Worm (Caenorhabditis elegans) whole organism, L4 larva: Measurements from ENCODE around the gene flad-1.

ENCODE experiments used
- F10B5.3 ChIP-seq: sonication (generic microtip); optimal IDR thresholded peaks from 2 replicates; lab custom pipeline; 2016; ENCODE audit warnings: mild to moderate bottlenecking, missing genetic modification characterization, missing compliant biosample characterization
- F37D6.2 ChIP-seq: sonication (generic microtip); optimal IDR thresholded peaks from 2 replicates; lab custom pipeline; 2016; ENCODE audit warnings: mild to moderate bottlenecking, missing genetic modification characterization, missing compliant biosample characterization
- R02D3.7 ChIP-seq: fragments of 150-350 bp; sonication (generic microtip); optimal IDR thresholded peaks from 3 replicates; lab custom pipeline; 2014; ENCODE audit warnings: missing biosample characterization, missing genetic modification characterization
- T20F7.1 ChIP-seq: fragments of 200-800 bp; sonication (Bioruptor generic); optimal IDR thresholded peaks from 2 replicates; lab custom pipeline; 2018; ENCODE audit warnings: mild to moderate bottlenecking, missing genetic modification characterization, missing compliant biosample characterization
- Y105C5A.15 ChIP-seq: fragments of 200-800 bp; sonication (Bioruptor generic); IDR thresholded peaks from 2 replicates; pipeline ENCODE4 v1.3.6; 2022; ENCODE audit warnings: missing genetic modification characterization, missing compliant biosample characterization
- ceh-20 ChIP-seq: fragments of 200-800 bp; sonication (Bioruptor generic); IDR thresholded peaks from 2 replicates; pipeline ENCODE4 v1.3.6; 2022; ENCODE audit warnings: missing genetic modification reagents, missing genetic modification characterization, missing compliant biosample characterization
- ceh-28 ChIP-seq: fragments of 150-350 bp; optimal IDR thresholded peaks from 2 replicates; lab custom pipeline; 2014; ENCODE audit warnings: missing biosample characterization, missing genetic modification reagents, missing genetic modification characterization
- ceh-32 ChIP-seq: sonication (generic microtip); optimal IDR thresholded peaks from 2 replicates; lab custom pipeline; 2016; ENCODE audit warnings: mild to moderate bottlenecking, missing genetic modification characterization, missing compliant biosample characterization; ENCODE audit not compliant: poor library complexity
- ceh-82 ChIP-seq: sonication (generic microtip); optimal IDR thresholded peaks from 2 replicates; lab custom pipeline; 2017; ENCODE audit warnings: missing biosample characterization, missing genetic modification characterization
- ces-1 ChIP-seq: fragments of 150-350 bp; sonication (generic microtip); optimal IDR thresholded peaks from 4 replicates; lab custom pipeline; 2014; ENCODE audit warnings: missing biosample characterization, missing genetic modification reagents, missing genetic modification characterization
- daf-12 ChIP-seq: fragments of 150-350 bp; optimal IDR thresholded peaks from 2 replicates; lab custom pipeline; 2014; ENCODE audit warnings: missing biosample characterization, missing genetic modification reagents, missing genetic modification characterization
- daf-16 ChIP-seq, 3 experiments: sonication (generic microtip); optimal IDR thresholded peaks; 2 replicates each; lab custom pipeline; 2016 to 2017; ENCODE audit warnings: missing genetic modification characterization in 3 of 3, missing genetic modification reagents in 3 of 3, mild to moderate bottlenecking in 2 of 3, missing compliant biosample characterization in 2 of 3, missing biosample characterization in 1 of 3, moderate library complexity in 1 of 3
- daf-19 ChIP-seq: fragments of 200-800 bp; sonication (Bioruptor generic); conservative IDR thresholded peaks from 2 replicates; pipeline ENCODE4 v1.3.6; 2022; ENCODE audit warnings: missing genetic modification characterization, missing compliant biosample characterization
- daf-8 ChIP-seq: fragments of 200-800 bp; sonication (Bioruptor generic); IDR thresholded peaks from 2 replicates; pipeline ENCODE4 v1.3.6; 2022; ENCODE audit warnings: missing genetic modification characterization, missing compliant biosample characterization
- dmd-8 ChIP-seq: fragments of 200-800 bp; sonication (Bioruptor generic); IDR thresholded peaks from 2 replicates; pipeline ENCODE4 v1.3.6; 2022; ENCODE audit warnings: missing genetic modification characterization, missing compliant biosample characterization
- dmd-9 ChIP-seq: fragments of 200-800 bp; sonication (Bioruptor generic); IDR thresholded peaks from 2 replicates; pipeline ENCODE4 v1.3.6; 2022; ENCODE audit warnings: missing genetic modification reagents, missing genetic modification characterization, missing compliant biosample characterization
- dpl-1 ChIP-seq: fragments of 150-350 bp; optimal IDR thresholded peaks from 2 replicates; lab custom pipeline; 2014; ENCODE audit warnings: missing biosample characterization, missing genetic modification reagents, missing genetic modification characterization
- duxl-1 ChIP-seq: sonication (generic microtip); optimal IDR thresholded peaks from 2 replicates; lab custom pipeline; 2016; ENCODE audit warnings: mild to moderate bottlenecking, missing genetic modification characterization, moderate library complexity, missing compliant biosample characterization; ENCODE audit not compliant: poor library complexity
- dve-1 ChIP-seq: sonication (generic microtip); optimal IDR thresholded peaks from 2 replicates; lab custom pipeline; 2017; ENCODE audit warnings: antibody characterized with exemption, mild to moderate bottlenecking, missing genetic modification characterization, missing compliant biosample characterization; ENCODE audit not compliant: insufficient read depth
- egl-27 ChIP-seq: sonication (generic microtip); optimal IDR thresholded peaks from 3 replicates; lab custom pipeline; 2017; ENCODE audit warnings: missing biosample characterization, missing genetic modification reagents, missing genetic modification characterization
- gei-8 ChIP-seq: fragments of 200-800 bp; sonication (Bioruptor generic); optimal IDR thresholded peaks from 2 replicates; lab custom pipeline; 2018; ENCODE audit warnings: mild to moderate bottlenecking, missing genetic modification characterization, missing compliant biosample characterization
- hlh-11 ChIP-seq: fragments of 200-800 bp; sonication (Bioruptor generic); optimal IDR thresholded peaks from 2 replicates; lab custom pipeline; 2018; ENCODE audit warnings: mild to moderate bottlenecking, missing genetic modification characterization, missing compliant biosample characterization
- hmg-1.1 ChIP-seq: fragments of 200-800 bp; sonication (Bioruptor generic); IDR thresholded peaks from 2 replicates; pipeline ENCODE4 v1.3.6; 2022; ENCODE audit warnings: missing genetic modification reagents, missing genetic modification characterization, missing compliant biosample characterization
- lin-1 ChIP-seq: fragments of 200-800 bp; sonication (Bioruptor generic); IDR thresholded peaks from 2 replicates; pipeline ENCODE4 v1.3.6; 2022; ENCODE audit warnings: missing genetic modification reagents, missing genetic modification characterization, missing compliant biosample characterization
- lin-15B ChIP-seq: fragments of 150-350 bp; sonication (generic microtip); optimal IDR thresholded peaks from 3 replicates; lab custom pipeline; 2014; ENCODE audit warnings: missing biosample characterization, missing genetic modification characterization
- lin-29 ChIP-seq: fragments of 200-800 bp; sonication (Bioruptor generic); IDR thresholded peaks from 2 replicates; pipeline ENCODE4 v1.3.6; 2022; ENCODE audit warnings: missing genetic modification reagents, missing genetic modification characterization, missing compliant biosample characterization
- lin-39 ChIP-seq: fragments of 150-350 bp; optimal IDR thresholded peaks from 2 replicates; lab custom pipeline; 2014; ENCODE audit warnings: missing biosample characterization, missing genetic modification reagents, missing genetic modification characterization
- mdt-29 ChIP-seq: fragments of 200-800 bp; sonication (Bioruptor generic); IDR thresholded peaks from 2 replicates; pipeline ENCODE4 v1.3.6; 2022; ENCODE audit warnings: missing genetic modification reagents, missing genetic modification characterization, missing compliant biosample characterization
- mep-1 ChIP-seq: fragments of 150-350 bp; sonication (generic microtip); optimal IDR thresholded peaks from 3 replicates; lab custom pipeline; 2014; ENCODE audit warnings: missing biosample characterization, missing genetic modification characterization
- mes-2 ChIP-seq: sonication (generic microtip); optimal IDR thresholded peaks from 2 replicates; lab custom pipeline; 2016; ENCODE audit warnings: missing genotype, mild to moderate bottlenecking, missing genetic modification characterization, missing compliant biosample characterization; ENCODE audit not compliant: poor library complexity, severe bottlenecking
- mxl-2 ChIP-seq: fragments of 200-800 bp; sonication (Bioruptor generic); conservative IDR thresholded peaks from 2 replicates; pipeline ENCODE4 v1.3.6; 2022; ENCODE audit warnings: missing genetic modification reagents, missing genetic modification characterization, missing compliant biosample characterization
- mxl-3 ChIP-seq: fragments of 200-800 bp; sonication (Bioruptor generic); optimal IDR thresholded peaks from 2 replicates; lab custom pipeline; 2018; ENCODE audit warnings: mild to moderate bottlenecking, missing genetic modification characterization, missing compliant biosample characterization
- nhr-10 ChIP-seq: fragments of 150-350 bp; optimal IDR thresholded peaks from 2 replicates; lab custom pipeline; 2014; ENCODE audit warnings: missing biosample characterization, missing genetic modification characterization
- nhr-102 ChIP-seq: sonication (generic microtip); optimal IDR thresholded peaks from 2 replicates; lab custom pipeline; 2016; ENCODE audit warnings: mild to moderate bottlenecking, missing genetic modification characterization, moderate library complexity, missing compliant biosample characterization
- nhr-237 ChIP-seq: sonication (generic microtip); optimal IDR thresholded peaks from 2 replicates; lab custom pipeline; 2017; ENCODE audit warnings: missing biosample characterization, missing genetic modification characterization
- nhr-25 ChIP-seq: sonication (generic microtip); optimal IDR thresholded peaks from 2 replicates; lab custom pipeline; 2017; ENCODE audit warnings: missing genetic modification characterization, mild to moderate bottlenecking, missing compliant biosample characterization, antibody characterized with exemption, moderate library complexity, borderline replicate concordance; ENCODE audit not compliant: insufficient read depth
- nhr-41 ChIP-seq: fragments of 200-800 bp; sonication (Bioruptor generic); IDR thresholded peaks from 2 replicates; pipeline ENCODE4 v1.3.6; 2022; ENCODE audit warnings: missing genetic modification reagents, missing genetic modification characterization, missing compliant biosample characterization
- nhr-48 ChIP-seq: sonication (generic microtip); optimal IDR thresholded peaks from 2 replicates; lab custom pipeline; 2016; ENCODE audit warnings: mild to moderate bottlenecking, missing genetic modification characterization, missing compliant biosample characterization
- php-3 ChIP-seq: fragments of 200-800 bp; sonication (Bioruptor generic); IDR thresholded peaks from 2 replicates; pipeline ENCODE4 v1.3.6; 2022; ENCODE audit warnings: missing genetic modification reagents, missing genetic modification characterization, missing compliant biosample characterization
- set-16 ChIP-seq: fragments of 200-800 bp; sonication (Bioruptor generic); IDR thresholded peaks from 2 replicates; pipeline ENCODE4 v1.3.6; 2022; ENCODE audit warnings: missing genetic modification reagents, missing genetic modification characterization, missing compliant biosample characterization
- skn-1 ChIP-seq: fragments of 150-350 bp; optimal IDR thresholded peaks from 2 replicates; lab custom pipeline; 2014; ENCODE audit warnings: missing biosample characterization, missing genetic modification characterization
- snpc-1.2 ChIP-seq: fragments of 200-800 bp; sonication (Bioruptor generic); IDR thresholded peaks from 2 replicates; pipeline ENCODE4 v1.3.6; 2022; ENCODE audit warnings: missing genetic modification reagents, missing genetic modification characterization, missing compliant biosample characterization
- spr-3 ChIP-seq: fragments of 200-800 bp; sonication (Bioruptor generic); optimal IDR thresholded peaks from 2 replicates; lab custom pipeline; 2018; ENCODE audit warnings: mild to moderate bottlenecking, missing genetic modification characterization, missing compliant biosample characterization
- tag-97 ChIP-seq: fragments of 200-800 bp; sonication (Bioruptor generic); IDR thresholded peaks from 2 replicates; pipeline ENCODE4 v1.3.6; 2022; ENCODE audit warnings: missing genetic modification characterization, missing compliant biosample characterization
- tra-1 ChIP-seq: fragments of 200-800 bp; sonication (Bioruptor generic); IDR thresholded peaks from 2 replicates; pipeline ENCODE4 v1.3.6; 2022; ENCODE audit warnings: missing genetic modification reagents, missing genetic modification characterization, missing compliant biosample characterization
- unc-130 ChIP-seq: sonication (generic microtip); optimal IDR thresholded peaks from 2 replicates; lab custom pipeline; 2016; ENCODE audit warnings: missing genetic modification reagents, missing genetic modification characterization, missing compliant biosample characterization
- zfp-3 ChIP-seq: fragments of 200-800 bp; sonication (Bioruptor generic); conservative IDR thresholded peaks from 2 replicates; pipeline ENCODE4 v1.3.6; 2022; ENCODE audit warnings: missing genetic modification reagents, missing genetic modification characterization, missing compliant biosample characterization
- zip-2 ChIP-seq: fragments of 150-350 bp; optimal IDR thresholded peaks from 2 replicates; lab custom pipeline; 2014; ENCODE audit warnings: missing biosample characterization, missing genetic modification characterization
- ztf-11 ChIP-seq: fragments of 150-350 bp; optimal IDR thresholded peaks from 2 replicates; lab custom pipeline; 2014; ENCODE audit warnings: missing biosample characterization, missing genetic modification characterization
- ztf-7 ChIP-seq: fragments of 150-350 bp; optimal IDR thresholded peaks from 2 replicates; lab custom pipeline; 2014; ENCODE audit warnings: missing biosample characterization, missing genetic modification characterization

flad-1 gene

DNA sequence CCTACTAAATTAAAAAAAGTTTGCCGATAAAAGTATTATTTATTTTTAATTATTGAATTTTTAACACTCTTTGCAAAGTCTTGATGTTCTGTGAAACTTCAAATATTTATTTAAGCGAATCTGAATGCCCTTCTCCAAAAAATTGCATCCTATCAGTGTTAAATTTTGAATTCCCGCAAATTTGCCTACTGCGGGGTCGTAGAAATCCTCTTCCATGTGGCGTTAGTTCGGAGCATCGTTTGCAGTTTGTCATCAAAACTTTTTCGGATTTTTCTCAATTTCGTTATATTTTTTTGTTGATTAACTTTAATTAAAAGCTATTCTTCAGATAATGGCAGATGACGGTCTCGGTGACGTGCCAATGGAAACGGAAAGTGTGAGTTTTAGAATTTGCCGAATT lies 3.5 kb upstream of the flad-1 start, which contains the start of gene ufd-3 (continued):
- peak; percentile 70 for TF ChIP-seq dve-1 (tag; lab: Kevin White, UChicago)
- no peak for TF ChIP-seq daf-8 (GFP tag; lab: Robert Waterston, UW)
- no peak for TF ChIP-seq mxl-2 (GFP tag; lab: Robert Waterston, UW)
- TF ChIP-seq mes-2 (tag; lab: Kevin White, UChicago), result peak; percentile 99
- no peak for TF ChIP-seq zip-2 (tag; lab: Kevin White, UChicago)
- TF ChIP-seq tra-1 (GFP tag; lab: Robert Waterston, UW), result no peak; the same call in 1 of the 2 replicates
- TF ChIP-seq lin-1 (GFP tag; lab: Robert Waterston, UW), result no peak
- no peak for TF ChIP-seq lin-39 (tag; lab: Kevin White, UChicago)
- no peak for TF ChIP-seq dmd-8 (GFP tag; lab: Robert Waterston, UW)
- no peak for TF ChIP-seq ceh-82 (tag; lab: Kevin White, UChicago)
- TF ChIP-seq F37D6.2 (tag; lab: Kevin White, UChicago), result peak; percentile 55
- TF ChIP-seq php-3, result no peak
- peak in 1 of 2 experiments; percentile 31 for TF ChIP-seq daf-16 (GFP tag; optimal IDR thresholded peaks at IDR 0.05; lab: Kevin White, UChicago)
- peak; percentile 15 for TF ChIP-seq daf-16 (tag; optimal IDR thresholded peaks at IDR 0.05; lab: Kevin White, UChicago)
- no peak for TF ChIP-seq ces-1 (GFP tag; lab: Kevin White, UChicago)
- TF ChIP-seq zfp-3 (GFP tag; lab: Robert Waterston, UW), result 0 out of 2 replicates have a peak, but pooled peaks have one; percentile 52
- TF ChIP-seq lin-15B (tag; lab: Kevin White, UChicago), result peak; percentile 5
- no peak for TF ChIP-seq ceh-32
- peak; percentile 53 for TF ChIP-seq hlh-11 (tag; lab: Kevin White, UChicago)
- TF ChIP-seq hmg-1.1 (GFP tag; lab: Robert Waterston, UW), result no peak
- TF ChIP-seq daf-19, result no peak
- no peak for TF ChIP-seq ztf-7
- peak; percentile 81 for TF ChIP-seq dmd-9 (GFP tag; lab: Robert Waterston, UW)
- TF ChIP-seq T20F7.1 (GFP tag; lab: Kevin White, UChicago), result peak; percentile 97
- TF ChIP-seq ztf-11 (tag; lab: Kevin White, UChicago), result no peak
- no peak for TF ChIP-seq nhr-237 (tag; lab: Kevin White, UChicago)
- TF ChIP-seq mxl-3 (GFP tag; lab: Kevin White, UChicago), result peak; percentile 61
- no peak for TF ChIP-seq set-16 (GFP tag; lab: Robert Waterston, UW)
- TF ChIP-seq duxl-1, result peak; percentile 6
- no peak for TF ChIP-seq nhr-25 (tag; lab: Kevin White, UChicago)
- no peak for TF ChIP-seq skn-1 (tag; lab: Kevin White, UChicago)
- TF ChIP-seq lin-29, result no peak
- TF ChIP-seq unc-130, result peak; percentile 91
- TF ChIP-seq egl-27, result no peak
- TF ChIP-seq mep-1, result peak; percentile 82
- peak; percentile 98 for TF ChIP-seq dpl-1 (GFP tag; lab: Kevin White, UChicago)
- TF ChIP-seq nhr-10, result no peak
- TF ChIP-seq nhr-48 (tag; lab: Kevin White, UChicago), result peak; percentile 20
- peak; percentile 46 for TF ChIP-seq nhr-102 (tag; lab: Kevin White, UChicago)
- no peak for TF ChIP-seq Y105C5A.15 (GFP tag; lab: Robert Waterston, UW)
- no peak for TF ChIP-seq ceh-28
- no peak for TF ChIP-seq gei-8
- TF ChIP-seq mdt-29 (GFP tag; lab: Robert Waterston, UW), result no peak
- no peak for TF ChIP-seq spr-3 (GFP tag; lab: Kevin White, UChicago)
- TF ChIP-seq ceh-20 (GFP tag; lab: Robert Waterston, UW), result 0 out of 2 replicates have a peak, but pooled peaks have one; percentile 18
- TF ChIP-seq snpc-1.2 (GFP tag; lab: Robert Waterston, UW), result no peak
- no peak for TF ChIP-seq F10B5.3
- TF ChIP-seq tag-97 (GFP tag; lab: Robert Waterston, UW), result no peak
- TF ChIP-seq daf-12 (tag; lab: Kevin White, UChicago), result no peak
- no peak for TF ChIP-seq nhr-41 (GFP tag; lab: Robert Waterston, UW)
- TF ChIP-seq R02D3.7, result no peak
